Fruit fly (Drosophila melanogaster) whole organism, embryonic: ENCODE measurements around the gene CG13982.

Experiments used
- Asciz ChIP-seq: fragments of 200-800 bp; sonication (Bioruptor generic); optimal IDR thresholded peaks from 2 replicates; lab custom pipeline; 2017; ENCODE audit warnings: missing biosample characterization, mild to moderate bottlenecking, missing genetic modification characterization, missing genetic modification reagents
- CG12219 ChIP-seq: fragments of 200-800 bp; sonication (Bioruptor generic); optimal IDR thresholded peaks from 3 replicates; lab custom pipeline; 2018; ENCODE audit warnings: missing biosample characterization, mild to moderate bottlenecking, missing genetic modification characterization
- CG12744 ChIP-seq: fragments of 200-800 bp; sonication (Bioruptor generic); optimal IDR thresholded peaks from 2 replicates; lab custom pipeline; 2016; ENCODE audit warnings: missing biosample characterization, missing genetic modification characterization
- CG13894 ChIP-seq: fragments of 200-800 bp; sonication (Bioruptor generic); optimal IDR thresholded peaks from 3 replicates; lab custom pipeline; 2018; ENCODE audit warnings: missing biosample characterization, mild to moderate bottlenecking, missing genetic modification characterization, moderate library complexity
- CG15073 ChIP-seq: fragments of 200-800 bp; sonication (Bioruptor generic); optimal IDR thresholded peaks from 2 replicates; lab custom pipeline; 2016; ENCODE audit warnings: missing biosample characterization, missing genetic modification characterization
- CG17186 ChIP-seq: fragments of 200-800 bp; sonication (Bioruptor generic); optimal IDR thresholded peaks from 3 replicates; lab custom pipeline; 2017; ENCODE audit warnings: missing biosample characterization, missing genetic modification reagents, missing genetic modification characterization
- CG17912 ChIP-seq: fragments of 200-800 bp; sonication (Bioruptor generic); optimal IDR thresholded peaks from 2 replicates; lab custom pipeline; 2018; ENCODE audit warnings: missing biosample characterization, mild to moderate bottlenecking, missing genetic modification characterization
- CG1792 ChIP-seq: fragments of 200-800 bp; sonication (Bioruptor generic); optimal IDR thresholded peaks from 2 replicates; lab custom pipeline; 2016; ENCODE audit warnings: missing biosample characterization, missing genetic modification characterization
- CG18011 ChIP-seq: fragments of 200-800 bp; sonication (Bioruptor generic); optimal IDR thresholded peaks from 2 replicates; lab custom pipeline; 2017; ENCODE audit warnings: missing biosample characterization, missing genetic modification characterization, mild to moderate bottlenecking, moderate library complexity, missing genotype
- CG18599 ChIP-seq: fragments of 200-800 bp; sonication (Bioruptor generic); optimal IDR thresholded peaks from 3 replicates; lab custom pipeline; 2017; ENCODE audit warnings: missing biosample characterization, missing genetic modification characterization, mild to moderate bottlenecking, moderate library complexity, missing genetic modification reagents
- CG30431 ChIP-seq: fragments of 200-800 bp; sonication (Bioruptor generic); optimal IDR thresholded peaks from 2 replicates; lab custom pipeline; 2017; ENCODE audit warnings: missing biosample characterization, missing genetic modification characterization
- CG33557 ChIP-seq: fragments of 200-800 bp; sonication (Bioruptor generic); optimal IDR thresholded peaks from 2 replicates; lab custom pipeline; 2019; ENCODE audit warnings: missing biosample characterization, mild to moderate bottlenecking, missing genetic modification characterization, moderate library complexity
- CG4282 ChIP-seq: fragments of 200-800 bp; sonication (Bioruptor generic); optimal IDR thresholded peaks from 2 replicates; lab custom pipeline; 2016; ENCODE audit warnings: missing biosample characterization, missing genetic modification characterization
- CG4404 ChIP-seq: fragments of 200-800 bp; sonication (Bioruptor generic); IDR thresholded peaks from 2 replicates; pipeline ENCODE4 v1.3.6; 2022; ENCODE audit warnings: missing biosample characterization, missing genetic modification characterization
- CG5245 ChIP-seq: fragments of 200-800 bp; sonication (Bioruptor generic); optimal IDR thresholded peaks from 3 replicates; lab custom pipeline; 2016; ENCODE audit warnings: missing biosample characterization, missing genetic modification characterization
- CG7745 ChIP-seq: fragments of 200-800 bp; sonication (Bioruptor generic); optimal IDR thresholded peaks from 2 replicates; lab custom pipeline; 2018; ENCODE audit warnings: missing biosample characterization, mild to moderate bottlenecking, missing genetic modification characterization, moderate library complexity
- CG9437 ChIP-seq: fragments of 200-800 bp; sonication (Bioruptor generic); optimal IDR thresholded peaks from 2 replicates; lab custom pipeline; 2018; ENCODE audit warnings: missing biosample characterization, mild to moderate bottlenecking, missing genetic modification characterization
- D19A ChIP-seq: fragments of 200-800 bp; optimal IDR thresholded peaks from 3 replicates; lab custom pipeline; 2019; ENCODE audit warnings: missing biosample characterization, mild to moderate bottlenecking, missing genetic modification characterization, moderate library complexity
- Fer2 ChIP-seq: fragments of 200-800 bp; sonication (Bioruptor generic); optimal IDR thresholded peaks from 2 replicates; lab custom pipeline; 2018; ENCODE audit warnings: missing biosample characterization, mild to moderate bottlenecking, missing genetic modification characterization, moderate library complexity
- H15 ChIP-seq: fragments of 200-800 bp; sonication (Bioruptor generic); IDR thresholded peaks from 3 replicates; pipeline ENCODE4 v1.3.6; 2022; ENCODE audit warnings: missing biosample characterization, missing genetic modification characterization
- HLH3B ChIP-seq: fragments of 200-800 bp; sonication (Bioruptor generic); IDR thresholded peaks from 2 replicates; pipeline ENCODE4 v1.3.6; 2022; ENCODE audit warnings: missing biosample characterization, missing genetic modification characterization
- Hmx ChIP-seq: fragments of 200-800 bp; sonication (Bioruptor generic); optimal IDR thresholded peaks from 2 replicates; lab custom pipeline; 2016; ENCODE audit warnings: missing biosample characterization, missing genetic modification characterization
- Lpt ChIP-seq: fragments of >200 bp; optimal IDR thresholded peaks from 2 replicates; lab custom pipeline; 2018; ENCODE audit warnings: missing biosample characterization, missing genetic modification characterization
- Mrtf ChIP-seq: fragments of 200-800 bp; sonication (Bioruptor generic); IDR thresholded peaks from 3 replicates; pipeline ENCODE4 v1.3.6; 2022; ENCODE audit warnings: missing biosample characterization, missing genetic modification characterization
- Six4 ChIP-seq: fragments of 200-800 bp; sonication (Bioruptor generic); optimal IDR thresholded peaks from 2 replicates; lab custom pipeline; 2016; ENCODE audit warnings: missing biosample characterization, missing genetic modification characterization
- ab ChIP-seq: fragments of 200-800 bp; sonication (Bioruptor generic); optimal IDR thresholded peaks from 2 replicates; lab custom pipeline; 2016; ENCODE audit warnings: missing biosample characterization, missing genetic modification characterization
- az2 ChIP-seq: fragments of 200-800 bp; sonication (Bioruptor generic); optimal IDR thresholded peaks from 3 replicates; lab custom pipeline; 2016; ENCODE audit warnings: missing biosample characterization, missing genetic modification characterization
- ci ChIP-seq: fragments of 200-800 bp; sonication (Bioruptor generic); IDR thresholded peaks from 3 replicates; pipeline ENCODE4 v1.3.6; 2022; ENCODE audit warnings: missing biosample characterization, missing genetic modification characterization
- disco-r ChIP-seq: fragments of 200-800 bp; sonication (Bioruptor generic); optimal IDR thresholded peaks from 2 replicates; lab custom pipeline; 2016; ENCODE audit warnings: missing biosample characterization, missing genetic modification characterization
- dmrt99B ChIP-seq: fragments of 200-800 bp; sonication (Bioruptor generic); optimal IDR thresholded peaks from 2 replicates; lab custom pipeline; 2018; ENCODE audit warnings: missing biosample characterization, mild to moderate bottlenecking, missing genetic modification characterization, moderate library complexity
- emc ChIP-seq: fragments of 200-800 bp; sonication (Bioruptor generic); optimal IDR thresholded peaks from 2 replicates; lab custom pipeline; 2016; ENCODE audit warnings: missing biosample characterization, missing genetic modification characterization
- fru ChIP-seq: fragments of >200 bp; optimal IDR thresholded peaks from 2 replicates; lab custom pipeline; 2017
- gce ChIP-seq: fragments of 200-800 bp; sonication (Bioruptor generic); IDR thresholded peaks from 3 replicates; pipeline ENCODE4 v1.3.6; 2022; ENCODE audit warnings: missing biosample characterization, missing genetic modification characterization
- grn ChIP-seq: fragments of 200-800 bp; sonication (Bioruptor generic); optimal IDR thresholded peaks from 3 replicates; lab custom pipeline; 2017; ENCODE audit warnings: missing biosample characterization, missing genetic modification characterization
- h ChIP-seq: fragments of >200 bp; optimal IDR thresholded peaks from 2 replicates; lab custom pipeline; 2017
- hb ChIP-seq: fragments of 200-800 bp; sonication (Bioruptor generic); IDR thresholded peaks from 3 replicates; pipeline ENCODE4 v1.3.6; 2022; ENCODE audit warnings: missing biosample characterization, missing genetic modification characterization; ENCODE audit not compliant: partially characterized antibody
- her ChIP-seq: fragments of 200-800 bp; sonication (Bioruptor generic); optimal IDR thresholded peaks from 2 replicates; lab custom pipeline; 2016; ENCODE audit warnings: missing biosample characterization, missing genetic modification characterization
- insv ChIP-seq, 2 experiments: fragments of 200-800 bp; sonication (Bioruptor generic); optimal IDR thresholded peaks; 3 replicates each; lab custom pipeline; 2016 to 2018; ENCODE audit warnings: missing biosample characterization in 2 of 2, missing genetic modification characterization in 2 of 2
- jigr1 ChIP-seq: fragments of 200-800 bp; sonication (Bioruptor generic); IDR thresholded peaks from 3 replicates; pipeline ENCODE4 v1.3.6; 2022; ENCODE audit warnings: missing biosample characterization, missing genetic modification characterization
- knrl ChIP-seq: fragments of 200-800 bp; sonication (Bioruptor generic); IDR thresholded peaks from 3 replicates; pipeline ENCODE4 v1.3.6; 2022; ENCODE audit warnings: missing biosample characterization, missing genetic modification characterization; ENCODE audit not compliant: partially characterized antibody
- mirr ChIP-seq: fragments of 200-800 bp; sonication (Bioruptor generic); optimal IDR thresholded peaks from 3 replicates; lab custom pipeline; 2018; ENCODE audit warnings: missing biosample characterization, mild to moderate bottlenecking, missing genetic modification characterization
- pita ChIP-seq: fragments of 200-800 bp; sonication (Bioruptor generic); optimal IDR thresholded peaks from 2 replicates; lab custom pipeline; 2017; ENCODE audit warnings: missing biosample characterization, mild to moderate bottlenecking, missing genetic modification characterization
- run ChIP-seq: fragments of 200-800 bp; sonication (Bioruptor generic); optimal IDR thresholded peaks from 3 replicates; lab custom pipeline; 2018; ENCODE audit warnings: missing biosample characterization, mild to moderate bottlenecking, missing genetic modification characterization
- shn ChIP-seq: fragments of 200-800 bp; sonication (Bioruptor generic); optimal IDR thresholded peaks from 3 replicates; lab custom pipeline; 2016; ENCODE audit warnings: missing biosample characterization, missing genetic modification characterization
- slbo ChIP-seq: fragments of 200-800 bp; sonication (Bioruptor generic); IDR thresholded peaks from 2 replicates; pipeline ENCODE4 v1.3.6; 2022; ENCODE audit warnings: missing biosample characterization, missing genetic modification characterization
- slou ChIP-seq: fragments of 200-800 bp; sonication (Bioruptor generic); optimal IDR thresholded peaks from 3 replicates; lab custom pipeline; 2016; ENCODE audit warnings: missing biosample characterization, missing genetic modification characterization
- tap ChIP-seq: fragments of 200-800 bp; optimal IDR thresholded peaks from 3 replicates; lab custom pipeline; 2019; ENCODE audit warnings: missing biosample characterization, mild to moderate bottlenecking, missing genetic modification characterization, moderate library complexity
- tgo ChIP-seq: fragments of 200-800 bp; sonication (Bioruptor generic); IDR thresholded peaks from 3 replicates; pipeline ENCODE4 v1.3.6; 2022; ENCODE audit warnings: missing biosample characterization, missing genetic modification characterization
- trem ChIP-seq: fragments of 200-800 bp; optimal IDR thresholded peaks from 3 replicates; lab custom pipeline; 2019; ENCODE audit warnings: missing biosample characterization, mild to moderate bottlenecking, missing genetic modification characterization, moderate library complexity
- ttk ChIP-seq: fragments of 200-800 bp; sonication (Bioruptor generic); IDR thresholded peaks from 2 replicates; pipeline ENCODE4 v2.1.2; 2022; ENCODE audit warnings: missing biosample characterization, missing genetic modification characterization
- vvl ChIP-seq: fragments of 200-800 bp; sonication (Bioruptor generic); IDR thresholded peaks from 2 replicates; pipeline ENCODE4 v1.3.6; 2022; ENCODE audit warnings: missing biosample characterization, missing genetic modification characterization
- z ChIP-seq: fragments of 200-800 bp; sonication (Bioruptor generic); IDR thresholded peaks from 3 replicates; pipeline ENCODE4 v1.3.6; 2022; ENCODE audit warnings: missing biosample characterization, missing genetic modification characterization
- zf30C ChIP-seq: fragments of 200-800 bp; sonication (Bioruptor generic); optimal IDR thresholded peaks from 3 replicates; lab custom pipeline; 2018; ENCODE audit warnings: missing biosample characterization, mild to moderate bottlenecking, missing genetic modification characterization
- zfh2 ChIP-seq: fragments of 200-800 bp; sonication (Bioruptor generic); optimal IDR thresholded peaks from 2 replicates; lab custom pipeline; 2016; ENCODE audit warnings: missing biosample characterization, missing genetic modification characterization

Gene CG13982

DNA sequence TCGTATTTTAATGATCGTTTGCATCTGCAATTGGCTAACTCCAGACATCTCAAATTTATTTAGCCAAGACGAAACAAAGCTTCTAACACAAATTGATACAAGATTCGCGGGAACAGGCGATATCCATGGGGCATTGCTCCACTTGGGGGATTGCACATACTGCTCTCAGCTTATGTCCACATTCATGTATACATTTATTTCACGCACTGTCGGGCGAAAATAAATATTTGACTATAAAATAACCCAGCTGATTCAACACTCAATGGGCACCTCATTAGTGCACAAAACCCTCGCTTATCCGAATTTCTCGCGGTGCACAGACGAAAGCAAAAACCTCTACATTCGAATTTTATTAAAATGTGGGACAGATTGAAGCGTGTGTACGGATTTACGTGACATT is 49.4 kb downstream of the CG13982 start (continued):
- TF ChIP-seq Asciz = peak; percentile 73
- no peak for TF ChIP-seq hb
- TF ChIP-seq CG17186 (GFP tag; lab: Kevin White, UChicago) = no peak
- no peak for TF ChIP-seq CG9437 (GFP tag; lab: Kevin White, UChicago)
- TF ChIP-seq H15 = no peak
- TF ChIP-seq ci (GFP tag; lab: Robert Waterston, UW) = peak; percentile 67; the same call in 2 of the 3 replicates
- TF ChIP-seq CG33557 (GFP tag; lab: Kevin White, UChicago) = no peak
- TF ChIP-seq slbo (GFP tag; lab: Robert Waterston, UW) = no peak
- no peak for TF ChIP-seq jigr1 (GFP tag; lab: Robert Waterston, UW)
- no peak for TF ChIP-seq ab
- TF ChIP-seq z (GFP tag; lab: Robert Waterston, UW) = no peak
- TF ChIP-seq fru (lab: Kevin White, UChicago) = no peak
- peak; percentile 4 for TF ChIP-seq D19A (tag; lab: Kevin White, UChicago)
- no peak for TF ChIP-seq knrl (GFP tag; lab: Robert Waterston, UW)
- TF ChIP-seq zf30C (GFP tag; lab: Kevin White, UChicago) = peak; percentile 18
- TF ChIP-seq Hmx = no peak
- peak; percentile 42 for TF ChIP-seq CG18599 (GFP tag; lab: Kevin White, UChicago)
- TF ChIP-seq Lpt (GFP tag; lab: Kevin White, UChicago) = no peak
- TF ChIP-seq CG5245 (GFP tag; lab: Kevin White, UChicago) = no peak
- no peak for TF ChIP-seq CG12744 (GFP tag; lab: Kevin White, UChicago)
- TF ChIP-seq dmrt99B (tag; lab: Kevin White, UChicago) = peak; percentile 32
- TF ChIP-seq HLH3B (GFP tag; lab: Robert Waterston, UW) = no peak
- TF ChIP-seq CG17912 = no peak
- no peak for TF ChIP-seq pita
- TF ChIP-seq CG7745 (tag; lab: Kevin White, UChicago) = no peak
- peak; percentile 15 for TF ChIP-seq tap (tag; lab: Kevin White, UChicago)
- TF ChIP-seq ttk (GFP tag; lab: Robert Waterston, UW) = 0 out of 2 replicates have a peak, but pooled peaks have one; percentile 15
- peak; percentile 3 for TF ChIP-seq run (tag; lab: Kevin White, UChicago)
- no peak for TF ChIP-seq grn (GFP tag; lab: Kevin White, UChicago)
- no peak for TF ChIP-seq CG13894
- TF ChIP-seq Fer2 (tag; lab: Kevin White, UChicago) = no peak
- TF ChIP-seq mirr (GFP tag; lab: Kevin White, UChicago) = no peak
- peak; percentile 16 for TF ChIP-seq CG18011 (GFP tag; lab: Kevin White, UChicago)
- TF ChIP-seq CG12219 (GFP tag; lab: Kevin White, UChicago) = peak; percentile 56
- no peak for TF ChIP-seq shn (GFP tag; lab: Kevin White, UChicago)
- no peak for TF ChIP-seq emc (GFP tag; lab: Kevin White, UChicago)
- no peak for TF ChIP-seq insv (GFP tag; optimal IDR thresholded peaks at IDR 0.05; lab: Kevin White, UChicago)
- no peak for TF ChIP-seq tgo (GFP tag; lab: Robert Waterston, UW)
- no peak for TF ChIP-seq az2 (GFP tag; lab: Kevin White, UChicago)
- TF ChIP-seq CG30431 (GFP tag; lab: Kevin White, UChicago) = no peak
- no peak for TF ChIP-seq Six4
- TF ChIP-seq disco-r = no peak
- TF ChIP-seq CG1792 (GFP tag; lab: Kevin White, UChicago) = no peak
- TF ChIP-seq vvl (GFP tag; lab: Robert Waterston, UW) = peak; percentile 30
- TF ChIP-seq Mrtf (GFP tag; lab: Robert Waterston, UW) = no peak
- no peak for TF ChIP-seq gce (GFP tag; lab: Robert Waterston, UW)
- TF ChIP-seq CG15073 (GFP tag; lab: Kevin White, UChicago) = no peak
- no peak for TF ChIP-seq CG4282 (GFP tag; lab: Kevin White, UChicago)
- no peak for TF ChIP-seq slou (GFP tag; lab: Kevin White, UChicago)
- no peak for TF ChIP-seq h
- no peak for TF ChIP-seq CG4404 (GFP tag; lab: Robert Waterston, UW)
- no peak for TF ChIP-seq zfh2 (GFP tag; lab: Kevin White, UChicago)
- TF ChIP-seq her (GFP tag; lab: Kevin White, UChicago) = no peak
- no peak for TF ChIP-seq trem (tag; lab: Kevin White, UChicago)
